Worm (Caenorhabditis elegans) whole organism, L4 larva: ENCODE measurements around the gene nfx-1.

Experiments
- D1046.2 ChIP-seq: fragments of 200-800 bp; sonication (Bioruptor generic); IDR thresholded peaks from 2 replicates; pipeline ENCODE4 v1.3.6; 2022; ENCODE audit warnings: missing genetic modification characterization, missing compliant biosample characterization
- F10B5.3 ChIP-seq: sonication (generic microtip); optimal IDR thresholded peaks from 2 replicates; lab custom pipeline; 2016; ENCODE audit warnings: mild to moderate bottlenecking, missing genetic modification characterization, missing compliant biosample characterization
- F37D6.2 ChIP-seq: sonication (generic microtip); optimal IDR thresholded peaks from 2 replicates; lab custom pipeline; 2016; ENCODE audit warnings: mild to moderate bottlenecking, missing genetic modification characterization, missing compliant biosample characterization
- F49E8.2 ChIP-seq: sonication (generic microtip); optimal IDR thresholded peaks from 2 replicates; lab custom pipeline; 2016; ENCODE audit warnings: missing compliant biosample characterization, mild to moderate bottlenecking, missing genetic modification characterization, borderline replicate concordance
- T26A8.4 ChIP-seq: fragments of 200-800 bp; sonication (Bioruptor generic); IDR thresholded peaks from 2 replicates; pipeline ENCODE4 v1.3.6; 2022; ENCODE audit warnings: missing genetic modification characterization, missing compliant biosample characterization
- Y105C5A.15 ChIP-seq: fragments of 200-800 bp; sonication (Bioruptor generic); IDR thresholded peaks from 2 replicates; pipeline ENCODE4 v1.3.6; 2022; ENCODE audit warnings: missing genetic modification characterization, missing compliant biosample characterization
- ZK337.2 ChIP-seq: fragments of 200-800 bp; sonication (Bioruptor generic); IDR thresholded peaks from 2 replicates; pipeline ENCODE4 v1.3.6; 2022; ENCODE audit warnings: missing genetic modification reagents, missing genetic modification characterization, missing compliant biosample characterization
- ZK546.5 ChIP-seq, 2 experiments: sonication (generic microtip); optimal IDR thresholded peaks; 2 replicates each; lab custom pipeline; 2017; ENCODE audit warnings: missing biosample characterization in 2 of 2, missing genetic modification characterization in 2 of 2
- aha-1 ChIP-seq: fragments of 150-350 bp; peaks from one replicate; lab custom pipeline; 2014; ENCODE audit warnings: missing biosample characterization, missing genetic modification characterization
- aly-2 ChIP-seq: sonication (generic microtip); optimal IDR thresholded peaks from 2 replicates; lab custom pipeline; 2018; ENCODE audit warnings: missing biosample characterization, missing genetic modification characterization
- ama-1 ChIP-seq: fragments of 150-350 bp; optimal IDR thresholded peaks from 2 replicates; lab custom pipeline; 2014; ENCODE audit warnings: inconsistent platforms, mixed read lengths
- ceh-20 ChIP-seq: fragments of 200-800 bp; sonication (Bioruptor generic); IDR thresholded peaks from 2 replicates; pipeline ENCODE4 v1.3.6; 2022; ENCODE audit warnings: missing genetic modification reagents, missing genetic modification characterization, missing compliant biosample characterization
- ceh-44 ChIP-seq: fragments of 200-800 bp; sonication (Bioruptor generic); IDR thresholded peaks from 2 replicates; pipeline ENCODE4 v1.3.6; 2022; ENCODE audit warnings: missing genetic modification reagents, missing genetic modification characterization, missing compliant biosample characterization
- ceh-62 ChIP-seq: sonication (generic microtip); optimal IDR thresholded peaks from 2 replicates; lab custom pipeline; 2017; ENCODE audit warnings: missing biosample characterization, missing genetic modification characterization
- ces-1 ChIP-seq: fragments of 150-350 bp; sonication (generic microtip); optimal IDR thresholded peaks from 4 replicates; lab custom pipeline; 2014; ENCODE audit warnings: missing biosample characterization, missing genetic modification reagents, missing genetic modification characterization
- cey-2 ChIP-seq: sonication (generic microtip); optimal IDR thresholded peaks from 3 replicates; lab custom pipeline; 2017; ENCODE audit warnings: missing genetic modification characterization, mild to moderate bottlenecking, missing compliant biosample characterization, antibody characterized with exemption, borderline replicate concordance; ENCODE audit not compliant: insufficient read depth
- ctbp-1 ChIP-seq: fragments of 200-800 bp; sonication (Bioruptor generic); IDR thresholded peaks from 2 replicates; pipeline ENCODE4 v1.3.6; 2022; ENCODE audit warnings: missing genetic modification reagents, missing genetic modification characterization, missing compliant biosample characterization
- daf-16 ChIP-seq, 3 experiments: sonication (generic microtip); optimal IDR thresholded peaks; 2 replicates each; lab custom pipeline; 2016 to 2017; ENCODE audit warnings: missing genetic modification characterization in 3 of 3, missing genetic modification reagents in 3 of 3, mild to moderate bottlenecking in 2 of 3, missing compliant biosample characterization in 2 of 3, missing biosample characterization in 1 of 3, moderate library complexity in 1 of 3
- dve-1 ChIP-seq: sonication (generic microtip); optimal IDR thresholded peaks from 2 replicates; lab custom pipeline; 2017; ENCODE audit warnings: antibody characterized with exemption, mild to moderate bottlenecking, missing genetic modification characterization, missing compliant biosample characterization; ENCODE audit not compliant: insufficient read depth
- fkh-10 ChIP-seq: fragments of 150-350 bp; optimal IDR thresholded peaks from 2 replicates; lab custom pipeline; 2014; ENCODE audit warnings: missing biosample characterization, missing genetic modification reagents, missing genetic modification characterization
- hif-1 ChIP-seq, 2 experiments: sonication (generic microtip); optimal IDR thresholded peaks; 2 replicates each; lab custom pipeline; 2016 to 2017; ENCODE audit warnings: missing compliant biosample characterization in 2 of 2, missing genetic modification characterization in 2 of 2, missing genetic modification reagents in 2 of 2, missing genotype in 2 of 2, mild to moderate bottlenecking in 1 of 2
- hlh-30 ChIP-seq: sonication (generic microtip); optimal IDR thresholded peaks from 2 replicates; lab custom pipeline; 2017; ENCODE audit warnings: antibody characterized with exemption, mild to moderate bottlenecking, missing genetic modification characterization, missing compliant biosample characterization; ENCODE audit not compliant: insufficient read depth
- hmg-1.1 ChIP-seq: fragments of 200-800 bp; sonication (Bioruptor generic); IDR thresholded peaks from 2 replicates; pipeline ENCODE4 v1.3.6; 2022; ENCODE audit warnings: missing genetic modification reagents, missing genetic modification characterization, missing compliant biosample characterization
- lin-13 ChIP-seq: fragments of 150-350 bp; optimal IDR thresholded peaks from 2 replicates; lab custom pipeline; 2014; ENCODE audit warnings: missing biosample characterization, missing genetic modification reagents, missing genetic modification characterization
- lin-38 ChIP-seq: fragments of 200-800 bp; sonication (Bioruptor generic); IDR thresholded peaks from 2 replicates; pipeline ENCODE4 v1.3.6; 2022; ENCODE audit warnings: missing genetic modification reagents, missing genetic modification characterization, missing compliant biosample characterization
- lsy-2 ChIP-seq, 2 experiments: fragments of 150-350 bp in 1 of 2; sonication (generic microtip) in 1 of 2; optimal IDR thresholded peaks; 2 replicates each; lab custom pipeline; 2014 to 2017; ENCODE audit warnings: missing biosample characterization in 2 of 2, missing genetic modification characterization in 2 of 2
- madf-9 ChIP-seq: fragments of 200-800 bp; sonication (Bioruptor generic); conservative IDR thresholded peaks from 2 replicates; pipeline ENCODE4 v1.3.6; 2022; ENCODE audit warnings: missing genetic modification reagents, missing genetic modification characterization, missing compliant biosample characterization
- mdl-1 ChIP-seq, 2 experiments: fragments of 150-350 bp in 1 of 2; sonication (generic microtip) in 1 of 2; optimal IDR thresholded peaks; 2 replicates each; lab custom pipeline; 2014 to 2017; ENCODE audit warnings: missing biosample characterization in 2 of 2, missing genetic modification characterization in 2 of 2
- mdt-29 ChIP-seq: fragments of 200-800 bp; sonication (Bioruptor generic); IDR thresholded peaks from 2 replicates; pipeline ENCODE4 v1.3.6; 2022; ENCODE audit warnings: missing genetic modification reagents, missing genetic modification characterization, missing compliant biosample characterization
- mep-1 ChIP-seq: fragments of 150-350 bp; sonication (generic microtip); optimal IDR thresholded peaks from 3 replicates; lab custom pipeline; 2014; ENCODE audit warnings: missing biosample characterization, missing genetic modification characterization
- mes-2 ChIP-seq: sonication (generic microtip); optimal IDR thresholded peaks from 2 replicates; lab custom pipeline; 2016; ENCODE audit warnings: missing genotype, mild to moderate bottlenecking, missing genetic modification characterization, missing compliant biosample characterization; ENCODE audit not compliant: poor library complexity, severe bottlenecking
- mxl-3 ChIP-seq: fragments of 200-800 bp; sonication (Bioruptor generic); optimal IDR thresholded peaks from 2 replicates; lab custom pipeline; 2018; ENCODE audit warnings: mild to moderate bottlenecking, missing genetic modification characterization, missing compliant biosample characterization
- nhr-28 ChIP-seq: fragments of 150-350 bp; optimal IDR thresholded peaks from 2 replicates; lab custom pipeline; 2014; ENCODE audit warnings: missing biosample characterization, missing genetic modification characterization
- nhr-42 ChIP-seq: fragments of 200-800 bp; sonication (Bioruptor generic); IDR thresholded peaks from 2 replicates; pipeline ENCODE4 v1.3.6; 2022; ENCODE audit warnings: missing genetic modification characterization, missing compliant biosample characterization
- nhr-76 ChIP-seq: fragments of 150-350 bp; optimal IDR thresholded peaks from 2 replicates; lab custom pipeline; 2014; ENCODE audit warnings: missing biosample characterization, missing genetic modification characterization
- rbr-2 ChIP-seq: sonication (generic microtip); optimal IDR thresholded peaks from 2 replicates; lab custom pipeline; 2016; ENCODE audit warnings: missing genotype, missing genetic modification characterization, missing compliant biosample characterization
- snpc-4 ChIP-seq: fragments of 150-350 bp; optimal IDR thresholded peaks from 2 replicates; lab custom pipeline; 2014; ENCODE audit warnings: missing biosample characterization, missing genetic modification characterization
- tra-1 ChIP-seq: fragments of 200-800 bp; sonication (Bioruptor generic); IDR thresholded peaks from 2 replicates; pipeline ENCODE4 v1.3.6; 2022; ENCODE audit warnings: missing genetic modification reagents, missing genetic modification characterization, missing compliant biosample characterization
- unc-39 ChIP-seq: sonication (generic microtip); optimal IDR thresholded peaks from 2 replicates; lab custom pipeline; 2017; ENCODE audit warnings: missing biosample characterization, missing genetic modification characterization
- unc-62 ChIP-seq, 3 experiments: fragments of 150-350 bp in 1 of 3; sonication (generic microtip); optimal IDR thresholded peaks in 2 of 3; peaks in 1 of 3; 1 replicate in 1 of 3; 2 replicates in 2 of 3; lab custom pipeline; 2014 to 2017; ENCODE audit warnings: missing biosample characterization in 3 of 3, missing genetic modification characterization in 3 of 3, missing genetic modification reagents in 3 of 3, missing genotype in 1 of 3
- vab-7 ChIP-seq: fragments of 200-800 bp; sonication (Bioruptor generic); IDR thresholded peaks from 2 replicates; pipeline ENCODE4 v1.3.6; 2022; ENCODE audit warnings: missing genetic modification reagents, missing genetic modification characterization, missing compliant biosample characterization
- zag-1 ChIP-seq: fragments of 150-350 bp; optimal IDR thresholded peaks from 2 replicates; lab custom pipeline; 2014; ENCODE audit warnings: missing biosample characterization, missing genetic modification characterization
- ztf-7 ChIP-seq: fragments of 150-350 bp; optimal IDR thresholded peaks from 2 replicates; lab custom pipeline; 2014; ENCODE audit warnings: missing biosample characterization, missing genetic modification characterization

The nfx-1 gene

DNA sequence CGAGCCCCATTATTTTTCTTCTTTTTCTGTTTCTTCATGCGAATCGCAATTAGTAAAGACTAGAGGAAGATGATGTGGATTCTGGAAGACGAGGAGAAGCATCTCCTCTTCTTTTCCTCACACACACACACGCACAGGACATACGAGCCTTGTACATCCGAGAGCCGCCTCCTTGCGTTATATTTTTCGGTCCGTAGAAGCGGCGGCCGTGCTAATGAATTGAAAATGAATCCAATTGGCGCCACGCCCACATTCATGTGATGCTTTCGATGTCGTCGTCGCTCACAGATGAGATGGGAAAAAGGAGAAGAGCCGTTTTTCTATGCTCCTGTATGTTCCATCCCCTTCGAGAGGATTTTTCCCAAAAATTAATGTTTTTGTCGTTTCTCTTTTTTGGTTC lies 23.7 kb upstream of the nfx-1 start:
- TF ChIP-seq hlh-30 (tag; lab: Kevin White, UChicago) (peak; percentile 7), mes-2 (tag; lab: Kevin White, UChicago) (no peak), ceh-20 (GFP tag; lab: Robert Waterston, UW) (no peak), nhr-76 (tag; lab: Kevin White, UChicago) (no peak), aly-2 (no peak), mdt-29 (GFP tag; lab: Robert Waterston, UW) (no peak), dve-1 (tag; lab: Kevin White, UChicago) (no peak), Y105C5A.15 (GFP tag; lab: Robert Waterston, UW) (no peak), vab-7 (GFP tag; lab: Robert Waterston, UW) (0 out of 2 replicates have a peak, but pooled peaks have one; percentile 7), lin-13 (GFP tag; lab: Kevin White, UChicago) (no peak), aha-1 (tag; lab: Kevin White, UChicago) (peak; percentile 61), rbr-2 (tag; lab: Kevin White, UChicago) (no peak), tra-1 (GFP tag; lab: Robert Waterston, UW) (no peak), unc-62 (GFP tag; optimal IDR thresholded peaks at IDR 0.05 in 1 of 2; lab: Kevin White, UChicago) (peak in 1 of 2 experiments; percentile 53), unc-62 (tag; optimal IDR thresholded peaks at IDR 0.05; lab: Kevin White, UChicago) (no peak), ama-1 (no peak), hmg-1.1 (GFP tag; lab: Robert Waterston, UW) (0 out of 2 replicates have a peak, but pooled peaks have one; percentile 10), ces-1 (GFP tag; lab: Kevin White, UChicago) (no peak), ZK546.5 (tag; optimal IDR thresholded peaks at IDR 0.05; lab: Kevin White, UChicago) (no peak)

DNA sequence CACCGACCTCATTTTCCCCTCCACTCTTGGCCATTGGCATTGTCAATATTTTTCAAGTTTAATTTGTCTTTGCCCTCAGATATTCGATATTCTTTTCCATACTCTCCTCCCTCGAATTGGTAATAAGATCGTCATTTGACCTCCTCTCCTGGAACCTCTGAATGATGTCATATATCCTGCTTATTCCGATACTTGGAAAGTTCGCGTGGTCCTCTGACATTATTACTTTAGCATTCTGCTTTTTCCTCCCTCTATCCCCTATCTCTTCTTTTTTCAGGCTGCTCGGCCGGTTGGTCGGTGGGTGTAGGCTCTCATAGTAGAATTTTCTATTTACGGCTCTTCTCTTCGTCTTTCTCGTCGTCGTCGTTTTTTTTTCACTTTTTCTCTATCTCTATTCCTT lies 22.7 kb upstream of the nfx-1 start:
- TF ChIP-seq Y105C5A.15 (GFP tag; lab: Robert Waterston, UW): no peak
- TF ChIP-seq mxl-3: no peak
- TF ChIP-seq F37D6.2 (tag; lab: Kevin White, UChicago): peak; percentile 6
- TF ChIP-seq F49E8.2 (tag; lab: Kevin White, UChicago): no peak
- no peak for TF ChIP-seq daf-16 (GFP tag; optimal IDR thresholded peaks at IDR 0.05; lab: Kevin White, UChicago)
- TF ChIP-seq daf-16 (tag; optimal IDR thresholded peaks at IDR 0.05; lab: Kevin White, UChicago): no peak
- TF ChIP-seq ctbp-1: peak; percentile 57; the same call in 1 of the 2 replicates
- TF ChIP-seq hif-1 (tag; optimal IDR thresholded peaks at IDR 0.05; lab: Kevin White, UChicago): no peak
- TF ChIP-seq aha-1 (tag; lab: Kevin White, UChicago): peak; percentile 94
- no peak for TF ChIP-seq D1046.2 (GFP tag; lab: Robert Waterston, UW)
- peak; percentile 87 for TF ChIP-seq fkh-10
- no peak for TF ChIP-seq ZK337.2 (GFP tag; lab: Robert Waterston, UW)
- TF ChIP-seq ceh-62 (tag; lab: Kevin White, UChicago): no peak
- TF ChIP-seq lsy-2 (tag; optimal IDR thresholded peaks at IDR 0.05; lab: Kevin White, UChicago): peak in 1 of 2 experiments; percentile 12
- TF ChIP-seq T26A8.4: no peak
- TF ChIP-seq snpc-4 (tag; lab: Kevin White, UChicago): no peak
- TF ChIP-seq ceh-44 (GFP tag; lab: Robert Waterston, UW): no peak
- TF ChIP-seq ces-1 (GFP tag; lab: Kevin White, UChicago): peak; percentile 34
- no peak for TF ChIP-seq ztf-7 (tag; lab: Kevin White, UChicago)
- TF ChIP-seq nhr-42: no peak
- no peak for TF ChIP-seq nhr-28
- TF ChIP-seq F10B5.3 (tag; lab: Kevin White, UChicago): no peak
- TF ChIP-seq mdl-1 (tag; optimal IDR thresholded peaks at IDR 0.05; lab: Kevin White, UChicago): peak in 1 of 2 experiments; percentile 5
- peak; percentile 39 for TF ChIP-seq rbr-2 (tag; lab: Kevin White, UChicago)
- no peak for TF ChIP-seq lin-38 (GFP tag; lab: Robert Waterston, UW)
- peak; percentile 12 for TF ChIP-seq zag-1 (tag; lab: Kevin White, UChicago)
- peak; percentile 32 for TF ChIP-seq mep-1 (tag; lab: Kevin White, UChicago)
- peak; percentile 23 for TF ChIP-seq hlh-30 (tag; lab: Kevin White, UChicago)
- TF ChIP-seq cey-2 (tag; lab: Kevin White, UChicago): no peak
- TF ChIP-seq madf-9 (GFP tag; lab: Robert Waterston, UW): no peak
- TF ChIP-seq vab-7 (GFP tag; lab: Robert Waterston, UW): no peak
- no peak for TF ChIP-seq unc-39
- TF ChIP-seq, all 104 proteins: peak for 11
